Worm (Caenorhabditis elegans) whole organism, L2 larva: ENCODE results near the gene F41D9.2.

Experiments used
- C34F6.9 ChIP-seq: fragments of 150-350 bp; optimal IDR thresholded peaks from 2 replicates; lab custom pipeline; 2014; ENCODE audit warnings: missing biosample characterization, missing genetic modification characterization
- F13H6.1 ChIP-seq: sonication (generic microtip); optimal IDR thresholded peaks from 2 replicates; lab custom pipeline; 2016; ENCODE audit warnings: missing genetic modification characterization, missing compliant biosample characterization
- R02D3.7 ChIP-seq: fragments of 150-350 bp; optimal IDR thresholded peaks from 2 replicates; lab custom pipeline; 2014; ENCODE audit warnings: missing biosample characterization, missing genetic modification characterization
- Y55F3AM.14 ChIP-seq: fragments of 200-800 bp; sonication (Bioruptor generic); optimal IDR thresholded peaks from 2 replicates; lab custom pipeline; 2018; ENCODE audit warnings: mild to moderate bottlenecking, missing genetic modification characterization, missing compliant biosample characterization
- ZK546.5 ChIP-seq: sonication (generic microtip); optimal IDR thresholded peaks from 2 replicates; lab custom pipeline; 2017; ENCODE audit warnings: missing biosample characterization, missing genetic modification characterization
- aly-2 ChIP-seq: fragments of 150-350 bp; optimal IDR thresholded peaks from 2 replicates; lab custom pipeline; 2014; ENCODE audit warnings: missing biosample characterization, missing genetic modification characterization
- ama-1 ChIP-seq: fragments of 150-350 bp; optimal IDR thresholded peaks from 2 replicates; lab custom pipeline; 2018; ENCODE audit warnings: inconsistent platforms
- blmp-1 ChIP-seq: sonication (generic microtip); optimal IDR thresholded peaks from 2 replicates; lab custom pipeline; 2017; ENCODE audit warnings: missing genetic modification characterization, mild to moderate bottlenecking, missing compliant biosample characterization, antibody characterized with exemption, moderate library complexity; ENCODE audit not compliant: insufficient read depth
- ceh-16 ChIP-seq: fragments of 150-350 bp; optimal IDR thresholded peaks from 2 replicates; lab custom pipeline; 2014; ENCODE audit warnings: missing biosample characterization, missing genetic modification characterization
- ceh-82 ChIP-seq: fragments of 150-350 bp; optimal IDR thresholded peaks from 2 replicates; lab custom pipeline; 2014; ENCODE audit warnings: missing biosample characterization, missing genetic modification characterization
- dmd-4 ChIP-seq: sonication (generic microtip); optimal IDR thresholded peaks from 2 replicates; lab custom pipeline; 2017; ENCODE audit warnings: missing biosample characterization, missing genetic modification characterization
- egl-27 ChIP-seq: sonication (generic microtip); optimal IDR thresholded peaks from 3 replicates; lab custom pipeline; 2017; ENCODE audit warnings: missing biosample characterization, missing genetic modification reagents, missing genetic modification characterization
- elt-3 ChIP-seq: sonication (generic microtip); optimal IDR thresholded peaks from 2 replicates; lab custom pipeline; 2017; ENCODE audit warnings: missing biosample characterization, missing genetic modification characterization
- fos-1 ChIP-seq: fragments of 150-350 bp; optimal IDR thresholded peaks from 2 replicates; lab custom pipeline; 2014; ENCODE audit warnings: missing biosample characterization, missing genetic modification characterization
- gmeb-1 ChIP-seq: fragments of 150-350 bp; optimal IDR thresholded peaks from 2 replicates; lab custom pipeline; 2014; ENCODE audit warnings: missing biosample characterization, missing genetic modification characterization
- lin-13 ChIP-seq: fragments of 150-350 bp; optimal IDR thresholded peaks from 2 replicates; lab custom pipeline; 2014; ENCODE audit warnings: missing biosample characterization, missing genetic modification reagents, missing genetic modification characterization
- lin-39 ChIP-seq: fragments of 150-350 bp; optimal IDR thresholded peaks from 2 replicates; lab custom pipeline; 2014; ENCODE audit warnings: missing biosample characterization, missing genetic modification reagents, missing genetic modification characterization
- mab-5 ChIP-seq: fragments of 150-350 bp; optimal IDR thresholded peaks from 2 replicates; lab custom pipeline; 2014; ENCODE audit warnings: missing biosample characterization, missing genetic modification characterization
- mbf-1 ChIP-seq: sonication (generic microtip); optimal IDR thresholded peaks from 2 replicates; lab custom pipeline; 2017; ENCODE audit warnings: missing biosample characterization, missing genetic modification characterization
- nhr-10 ChIP-seq: sonication (generic microtip); optimal IDR thresholded peaks from 2 replicates; lab custom pipeline; 2017; ENCODE audit warnings: missing biosample characterization, missing genetic modification characterization
- nhr-11 ChIP-seq: fragments of 150-350 bp; optimal IDR thresholded peaks from 2 replicates; lab custom pipeline; 2014; ENCODE audit warnings: missing biosample characterization, missing genetic modification characterization
- nhr-12 ChIP-seq: fragments of 150-350 bp; optimal IDR thresholded peaks from 2 replicates; lab custom pipeline; 2014; ENCODE audit warnings: missing biosample characterization, missing genetic modification characterization
- nhr-129 ChIP-seq: fragments of 150-350 bp; optimal IDR thresholded peaks from 2 replicates; lab custom pipeline; 2014; ENCODE audit warnings: missing biosample characterization, missing genetic modification characterization
- nhr-23 ChIP-seq: fragments of 150-350 bp; optimal IDR thresholded peaks from 2 replicates; lab custom pipeline; 2014; ENCODE audit warnings: missing biosample characterization, missing genetic modification reagents, missing genetic modification characterization
- nhr-237 ChIP-seq: fragments of 150-350 bp; optimal IDR thresholded peaks from 2 replicates; lab custom pipeline; 2014; ENCODE audit warnings: missing biosample characterization, missing genetic modification characterization
- nhr-25 ChIP-seq: fragments of 150-350 bp; sonication (generic microtip); optimal IDR thresholded peaks from 3 replicates; lab custom pipeline; 2014; ENCODE audit warnings: missing biosample characterization, missing genetic modification characterization
- sem-4 ChIP-seq: fragments of 150-350 bp; optimal IDR thresholded peaks from 2 replicates; lab custom pipeline; 2014; ENCODE audit warnings: missing biosample characterization, missing genetic modification reagents, missing genetic modification characterization
- skn-1 ChIP-seq: sonication (generic microtip); optimal IDR thresholded peaks from 2 replicates; lab custom pipeline; 2017; ENCODE audit warnings: missing biosample characterization, missing genetic modification characterization
- snpc-4 ChIP-seq: fragments of 150-350 bp; optimal IDR thresholded peaks from 2 replicates; lab custom pipeline; 2014; ENCODE audit warnings: missing biosample characterization, missing genetic modification characterization
- unc-62 ChIP-seq: fragments of 150-350 bp; optimal IDR thresholded peaks from 2 replicates; lab custom pipeline; 2014; ENCODE audit warnings: missing biosample characterization, missing genetic modification reagents, missing genetic modification characterization
- zag-1 ChIP-seq: fragments of 150-350 bp; optimal IDR thresholded peaks from 2 replicates; lab custom pipeline; 2014; ENCODE audit warnings: missing biosample characterization, missing genetic modification characterization
- ztf-1 ChIP-seq: fragments of 200-800 bp; sonication (Bioruptor generic); conservative IDR thresholded peaks from 2 replicates; pipeline ENCODE4 v1.3.6; 2022; ENCODE audit warnings: missing genetic modification characterization, missing compliant biosample characterization
- ztf-11 ChIP-seq: sonication (generic microtip); optimal IDR thresholded peaks from 2 replicates; lab custom pipeline; 2017; ENCODE audit warnings: missing biosample characterization, missing genetic modification characterization
- ztf-4 ChIP-seq: fragments of 150-350 bp; optimal IDR thresholded peaks from 2 replicates; lab custom pipeline; 2014; ENCODE audit warnings: missing biosample characterization, missing genetic modification characterization

Gene F41D9.2

DNA sequence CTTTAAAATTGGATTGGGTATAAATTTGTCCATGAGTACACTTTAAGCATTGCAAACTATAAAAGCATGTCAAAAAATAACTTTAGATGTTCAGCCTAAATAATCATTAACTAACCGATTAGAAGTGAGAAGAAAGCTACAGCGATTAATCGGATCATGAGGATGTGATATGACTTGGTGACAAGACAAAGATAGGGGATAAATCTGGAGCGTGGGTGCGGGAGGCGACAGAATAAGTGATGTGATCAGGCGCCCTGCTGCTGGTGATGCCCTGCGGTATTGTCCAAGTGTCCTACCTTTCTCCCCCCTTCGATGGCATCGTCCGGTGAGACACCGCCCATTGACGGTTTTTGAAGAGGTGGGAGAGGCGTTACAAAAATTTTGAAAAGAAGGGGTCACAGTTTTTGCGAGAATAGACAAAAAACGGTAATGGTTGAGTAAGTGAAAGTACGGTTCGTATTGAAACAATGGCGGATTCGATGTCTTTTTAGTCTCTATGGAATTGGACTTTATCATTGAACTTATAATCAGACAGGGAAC lies at the start of gene F41D9.2:
F41D9.2 (minus strand) TSS at position 304 of the 540 bp plus-strand sequence.
- TF ChIP-seq fos-1 (tag; lab: Kevin White, UChicago) (no peak), blmp-1 (tag; lab: Kevin White, UChicago) (peak; percentile 61)

DNA sequence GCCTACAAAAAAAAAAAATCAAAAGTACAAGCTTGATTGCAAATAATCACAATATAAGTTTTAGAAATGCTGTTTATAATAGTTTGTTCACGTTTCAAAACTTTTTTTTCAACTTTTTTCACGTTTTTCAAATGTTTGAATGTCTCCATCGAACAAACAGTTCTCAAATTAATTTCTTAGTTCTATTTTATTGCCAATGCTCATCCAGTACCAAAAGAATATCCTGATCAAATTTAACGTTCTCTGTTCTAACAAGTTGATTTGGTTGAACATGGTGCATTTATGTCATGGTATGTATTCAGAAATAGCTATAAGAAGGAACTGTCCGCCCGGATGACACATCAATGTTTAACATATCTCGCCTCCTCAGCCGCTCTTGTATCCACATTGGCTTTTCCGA lies 47.6 kb upstream of the F41D9.2 start, which contains the start of gene kin-9:
kin-9 (plus strand) TSS at position 301 of the 400 bp plus-strand sequence.
- no peak for TF ChIP-seq nhr-23 (tag; lab: Kevin White, UChicago)
- TF ChIP-seq ztf-4 (tag; lab: Kevin White, UChicago): no peak
- no peak for TF ChIP-seq gmeb-1 (tag; lab: Kevin White, UChicago)
- TF ChIP-seq ztf-1 (GFP tag; lab: Robert Waterston, UW): no peak
- no peak for TF ChIP-seq egl-27 (tag; lab: Kevin White, UChicago)
- no peak for TF ChIP-seq zag-1 (tag; lab: Kevin White, UChicago)
- no peak for TF ChIP-seq mbf-1
- TF ChIP-seq nhr-129 (tag; lab: Kevin White, UChicago): no peak
- TF ChIP-seq aly-2 (tag; lab: Kevin White, UChicago): no peak
- no peak for TF ChIP-seq sem-4 (tag; lab: Kevin White, UChicago)
- TF ChIP-seq nhr-12 (tag; lab: Kevin White, UChicago): no peak
- TF ChIP-seq C34F6.9: no peak
- no peak for TF ChIP-seq lin-39
- TF ChIP-seq nhr-11 (tag; lab: Kevin White, UChicago): no peak
- TF ChIP-seq nhr-237 (tag; lab: Kevin White, UChicago): no peak
- TF ChIP-seq Y55F3AM.14: no peak
- no peak for TF ChIP-seq nhr-10 (tag; lab: Kevin White, UChicago)
- no peak for TF ChIP-seq fos-1 (tag; lab: Kevin White, UChicago)

DNA sequence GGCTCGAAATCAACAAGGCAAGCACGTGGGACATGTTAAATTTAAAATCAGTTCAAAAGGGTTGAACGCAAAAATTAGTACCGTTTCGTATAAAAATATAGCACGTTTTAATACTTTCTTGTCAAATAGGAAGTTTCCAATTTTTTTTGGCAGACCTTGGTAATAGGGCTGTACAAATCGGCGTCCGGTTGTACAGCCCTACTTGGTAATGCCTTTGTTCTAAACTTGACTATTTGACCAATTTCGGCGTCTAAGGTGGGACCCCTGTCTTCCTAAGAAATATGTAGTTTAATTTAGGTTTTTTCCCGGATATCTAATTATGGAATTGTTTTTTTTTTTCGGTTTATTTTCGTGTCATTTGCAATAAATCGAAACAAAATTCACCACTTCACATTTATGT lies 44.8 kb upstream of the F41D9.2 start:
- TF ChIP-seq blmp-1 (tag; lab: Kevin White, UChicago) (no peak), ztf-11 (tag; lab: Kevin White, UChicago) (no peak), lin-13 (no peak), unc-62 (GFP tag; lab: Kevin White, UChicago) (no peak), ceh-16 (tag; lab: Kevin White, UChicago) (no peak), sem-4 (tag; lab: Kevin White, UChicago) (no peak), R02D3.7 (no peak), snpc-4 (tag; lab: Kevin White, UChicago) (no peak), ama-1 (lab: Kevin White, UChicago) (no peak), fos-1 (tag; lab: Kevin White, UChicago) (no peak), elt-3 (tag; lab: Kevin White, UChicago) (no peak), C34F6.9 (no peak), mab-5 (tag; lab: Kevin White, UChicago) (no peak), skn-1 (tag; lab: Kevin White, UChicago) (no peak), ceh-82 (tag; lab: Kevin White, UChicago) (no peak), nhr-129 (tag; lab: Kevin White, UChicago) (no peak), nhr-25 (tag; lab: Kevin White, UChicago) (no peak), nhr-12 (tag; lab: Kevin White, UChicago) (no peak), dmd-4 (tag; lab: Kevin White, UChicago) (no peak), gmeb-1 (tag; lab: Kevin White, UChicago) (no peak)
- TF ChIP-seq, all 48 proteins: peak for 0

DNA sequence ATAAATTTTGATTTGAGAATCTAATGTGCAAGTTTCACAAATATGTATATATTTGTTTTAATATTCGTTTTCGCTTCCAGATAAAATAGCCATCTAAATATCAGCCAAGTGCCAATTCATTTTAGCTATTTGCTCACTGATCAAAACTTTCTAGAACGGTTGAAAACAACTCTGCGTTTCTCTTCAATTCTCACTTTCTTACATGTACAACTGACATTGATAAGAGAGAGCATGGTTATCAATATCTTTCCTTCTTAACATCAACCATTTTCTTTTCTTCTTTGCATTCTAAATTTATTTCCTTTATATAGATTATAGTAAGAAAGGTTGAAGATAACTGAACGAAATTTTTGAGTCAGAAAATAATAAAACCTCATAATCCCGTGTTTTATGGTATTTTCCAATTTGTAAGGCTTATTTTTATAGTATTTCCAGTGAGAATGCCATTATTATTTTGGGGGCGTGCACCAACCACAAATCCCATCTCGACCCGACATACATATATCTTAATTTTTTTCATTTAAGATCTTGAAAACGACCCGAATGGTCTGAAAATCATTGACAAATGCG lies 43.7 kb upstream of the F41D9.2 start, which contains the start of gene F08F1.3:
F08F1.3 (plus strand) TSS at position 520 of the 570 bp plus-strand sequence.
- TF ChIP-seq mbf-1: no peak
- peak; percentile 42 for TF ChIP-seq fos-1 (tag; lab: Kevin White, UChicago)

DNA sequence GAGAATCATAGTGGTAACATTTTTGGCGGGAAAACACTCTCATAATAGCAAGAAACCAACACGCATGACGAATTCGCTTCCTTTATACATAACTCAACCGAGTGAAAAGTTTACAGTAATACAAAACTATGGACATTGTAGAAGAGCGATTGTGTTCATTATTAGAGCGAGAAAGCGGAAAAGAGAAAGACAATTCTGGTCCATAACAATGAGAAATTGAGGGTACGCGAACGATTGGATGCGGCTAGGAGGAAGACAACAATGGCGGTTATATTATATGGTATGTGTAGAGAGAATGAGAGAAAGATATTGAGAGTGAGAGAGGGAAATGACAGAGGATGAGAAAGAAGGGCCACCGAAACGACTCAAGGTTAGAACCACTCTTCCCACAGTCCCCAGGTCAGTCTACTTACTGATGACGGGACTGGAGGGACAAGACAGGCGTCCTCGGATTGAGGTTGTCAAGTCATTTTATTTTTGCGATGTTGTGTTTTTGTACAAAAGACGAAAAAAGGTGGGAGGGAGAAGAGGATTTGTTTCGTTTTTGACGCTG lies 41.5 kb upstream of the F41D9.2 start:
- no peak for TF ChIP-seq ceh-82 (tag; lab: Kevin White, UChicago)
- TF ChIP-seq ZK546.5 (tag; lab: Kevin White, UChicago): no peak
- no peak for TF ChIP-seq F13H6.1 (tag; lab: Kevin White, UChicago)
